Fruit fly (Drosophila melanogaster) whole organism, prepupa: Measurements from ENCODE around the gene Dyro.

ENCODE experiments used
- CG10631 ChIP-seq: fragments of 200-800 bp; sonication (Bioruptor generic); optimal IDR thresholded peaks from 2 replicates; lab custom pipeline; 2016; ENCODE audit warnings: missing biosample characterization, missing genetic modification characterization
- CG10669 ChIP-seq: fragments of 200-800 bp; sonication (Bioruptor generic); optimal IDR thresholded peaks from 3 replicates; lab custom pipeline; 2018; ENCODE audit warnings: missing biosample characterization, mild to moderate bottlenecking, missing genetic modification characterization, moderate library complexity
- CG11294 ChIP-seq: fragments of 200-800 bp; sonication (Bioruptor generic); IDR thresholded peaks from 2 replicates; pipeline ENCODE4 v1.3.6; 2022; ENCODE audit warnings: missing biosample characterization, missing genetic modification characterization
- CG11762 ChIP-seq: fragments of 200-800 bp; sonication (Bioruptor generic); optimal IDR thresholded peaks from 3 replicates; lab custom pipeline; 2016; ENCODE audit warnings: missing biosample characterization, missing genetic modification characterization; ENCODE audit not compliant: insufficient read depth
- CG1621 ChIP-seq: fragments of 200-800 bp; sonication (Bioruptor generic); optimal IDR thresholded peaks from 3 replicates; lab custom pipeline; 2018; ENCODE audit warnings: missing biosample characterization, mild to moderate bottlenecking, missing genetic modification characterization
- CG3032 ChIP-seq: fragments of 200-800 bp; optimal IDR thresholded peaks from 2 replicates; lab custom pipeline; 2019; ENCODE audit warnings: missing biosample characterization, mild to moderate bottlenecking, missing genetic modification characterization, moderate library complexity
- CG31627 ChIP-seq: fragments of 200-800 bp; sonication (Bioruptor generic); optimal IDR thresholded peaks from 3 replicates; lab custom pipeline; 2016; ENCODE audit warnings: missing biosample characterization, missing genetic modification characterization
- CG32006 ChIP-seq: fragments of 200-800 bp; sonication (Bioruptor generic); optimal IDR thresholded peaks from 3 replicates; lab custom pipeline; 2017; ENCODE audit warnings: missing biosample characterization, mild to moderate bottlenecking, missing genetic modification characterization
- CG34406 ChIP-seq: fragments of 200-800 bp; sonication (Bioruptor generic); optimal IDR thresholded peaks from 3 replicates; lab custom pipeline; 2016; ENCODE audit warnings: missing biosample characterization, missing genetic modification characterization
- CG3919 ChIP-seq: fragments of 200-800 bp; sonication (Bioruptor generic); optimal IDR thresholded peaks from 3 replicates; lab custom pipeline; 2016; ENCODE audit warnings: missing biosample characterization, missing genetic modification characterization
- CG6792 ChIP-seq: fragments of 200-800 bp; sonication (Bioruptor generic); optimal IDR thresholded peaks from 3 replicates; lab custom pipeline; 2016; ENCODE audit warnings: missing biosample characterization, missing genetic modification characterization
- CG6808 ChIP-seq: fragments of 200-800 bp; sonication (Bioruptor generic); optimal IDR thresholded peaks from 3 replicates; lab custom pipeline; 2017; ENCODE audit warnings: missing biosample characterization, missing genetic modification characterization, mild to moderate bottlenecking, moderate library complexity, missing genetic modification reagents
- CG6854 ChIP-seq: fragments of 200-800 bp; sonication (Bioruptor generic); optimal IDR thresholded peaks from 2 replicates; lab custom pipeline; 2017; ENCODE audit warnings: missing biosample characterization, mild to moderate bottlenecking, missing genetic modification characterization
- CG7368 ChIP-seq: fragments of 200-800 bp; sonication (Bioruptor generic); optimal IDR thresholded peaks from 3 replicates; lab custom pipeline; 2016; ENCODE audit warnings: missing biosample characterization, missing genetic modification characterization
- CG8319 ChIP-seq: fragments of 200-800 bp; sonication (Bioruptor generic); optimal IDR thresholded peaks from 3 replicates; lab custom pipeline; 2016; ENCODE audit warnings: missing biosample characterization, missing genetic modification characterization
- Eip78C ChIP-seq: fragments of 200-800 bp; sonication (Bioruptor generic); peaks from one replicate; lab custom pipeline; 2016; ENCODE audit warnings: missing biosample characterization, missing genetic modification characterization
- Eip93F ChIP-seq: fragments of 200-800 bp; sonication (Bioruptor generic); optimal IDR thresholded peaks from 2 replicates; lab custom pipeline; 2016; ENCODE audit warnings: missing biosample characterization, mild to moderate bottlenecking, missing genetic modification characterization
- Ets21C ChIP-seq: fragments of 200-800 bp; sonication (Bioruptor generic); optimal IDR thresholded peaks from 3 replicates; lab custom pipeline; 2016; ENCODE audit warnings: missing biosample characterization, missing genetic modification characterization
- Ets96B ChIP-seq: fragments of 200-800 bp; optimal IDR thresholded peaks from 2 replicates; lab custom pipeline; 2019; ENCODE audit warnings: missing biosample characterization, mild to moderate bottlenecking, missing genetic modification characterization, moderate library complexity
- Gug ChIP-seq: fragments of 200-800 bp; sonication (Bioruptor generic); IDR thresholded peaks from 2 replicates; pipeline ENCODE4 v1.3.6; 2022; ENCODE audit warnings: missing biosample characterization, missing genetic modification characterization
- Hr39 ChIP-seq: fragments of 200-800 bp; sonication (Bioruptor generic); optimal IDR thresholded peaks from 2 replicates; lab custom pipeline; 2016; ENCODE audit warnings: missing biosample characterization, missing genetic modification characterization
- Hr4 ChIP-seq: fragments of 200-800 bp; sonication (Bioruptor generic); optimal IDR thresholded peaks from 3 replicates; lab custom pipeline; 2016; ENCODE audit warnings: missing biosample characterization, missing genetic modification characterization
- Lpt ChIP-seq: fragments of 200-800 bp; sonication (Bioruptor generic); optimal IDR thresholded peaks from 3 replicates; lab custom pipeline; 2016; ENCODE audit warnings: missing biosample characterization, missing genetic modification characterization
- Met ChIP-seq: fragments of 200-800 bp; sonication (Bioruptor generic); optimal IDR thresholded peaks from 3 replicates; lab custom pipeline; 2016; ENCODE audit warnings: missing biosample characterization, missing genetic modification characterization
- OdsH ChIP-seq: fragments of 200-800 bp; sonication (Bioruptor generic); optimal IDR thresholded peaks from 3 replicates; lab custom pipeline; 2016; ENCODE audit warnings: missing biosample characterization, missing genetic modification characterization
- Smox ChIP-seq: fragments of 200-800 bp; sonication (Bioruptor generic); optimal IDR thresholded peaks from 3 replicates; lab custom pipeline; 2016; ENCODE audit warnings: missing biosample characterization, missing genetic modification characterization
- Sox102F ChIP-seq: fragments of 200-800 bp; sonication (Bioruptor generic); optimal IDR thresholded peaks from 2 replicates; lab custom pipeline; 2016; ENCODE audit warnings: missing biosample characterization, mild to moderate bottlenecking, missing genetic modification characterization
- Sox14 ChIP-seq: fragments of 200-800 bp; sonication (Bioruptor generic); optimal IDR thresholded peaks from 3 replicates; lab custom pipeline; 2016; ENCODE audit warnings: missing biosample characterization, missing genetic modification characterization
- Sox15 ChIP-seq: fragments of 200-800 bp; sonication (Bioruptor generic); optimal IDR thresholded peaks from 3 replicates; lab custom pipeline; 2016; ENCODE audit warnings: missing biosample characterization, missing genetic modification characterization
- achi ChIP-seq: fragments of 200-800 bp; sonication (Bioruptor generic); optimal IDR thresholded peaks from 3 replicates; lab custom pipeline; 2016; ENCODE audit warnings: missing biosample characterization, missing genetic modification characterization
- acj6 ChIP-seq: fragments of 200-800 bp; sonication (Bioruptor generic); optimal IDR thresholded peaks from 3 replicates; lab custom pipeline; 2016; ENCODE audit warnings: missing biosample characterization, missing genetic modification characterization
- dac ChIP-seq: fragments of 200-800 bp; sonication (Bioruptor generic); optimal IDR thresholded peaks from 2 replicates; lab custom pipeline; 2017; ENCODE audit warnings: missing biosample characterization, mild to moderate bottlenecking, missing genetic modification characterization
- dsx ChIP-seq: fragments of 200-800 bp; optimal IDR thresholded peaks from 3 replicates; lab custom pipeline; 2019; ENCODE audit warnings: missing biosample characterization, mild to moderate bottlenecking, missing genetic modification characterization, moderate library complexity; ENCODE audit not compliant: poor library complexity, severe bottlenecking
- eg ChIP-seq: fragments of 200-800 bp; sonication (Bioruptor generic); IDR thresholded peaks from 3 replicates; pipeline ENCODE4 v1.3.6; 2022; ENCODE audit warnings: missing biosample characterization, missing genetic modification characterization
- esn ChIP-seq: fragments of 200-800 bp; sonication (Bioruptor generic); optimal IDR thresholded peaks from 2 replicates; lab custom pipeline; 2016; ENCODE audit warnings: missing biosample characterization, mild to moderate bottlenecking, missing genetic modification characterization, moderate library complexity
- fd59A ChIP-seq: fragments of 200-800 bp; sonication (Bioruptor generic); optimal IDR thresholded peaks from 2 replicates; lab custom pipeline; 2017; ENCODE audit warnings: missing biosample characterization, mild to moderate bottlenecking, missing genetic modification characterization, missing genetic modification reagents
- fd85E ChIP-seq: fragments of 200-800 bp; sonication (Bioruptor generic); optimal IDR thresholded peaks from 3 replicates; lab custom pipeline; 2016; ENCODE audit warnings: missing biosample characterization, missing genetic modification characterization
- lz ChIP-seq: fragments of 200-800 bp; sonication (Bioruptor generic); optimal IDR thresholded peaks from 3 replicates; lab custom pipeline; 2016; ENCODE audit warnings: missing biosample characterization, missing genetic modification characterization
- pdm3 ChIP-seq: fragments of 200-800 bp; sonication (Bioruptor generic); optimal IDR thresholded peaks from 3 replicates; lab custom pipeline; 2016; ENCODE audit warnings: missing biosample characterization, missing genetic modification characterization
- salr ChIP-seq, 2 experiments: fragments of 200-800 bp; sonication (Bioruptor generic); optimal IDR thresholded peaks; 3 replicates each; lab custom pipeline; 2016 to 2018; ENCODE audit warnings: missing biosample characterization in 2 of 2, missing genetic modification characterization in 2 of 2, mild to moderate bottlenecking in 1 of 2
- ss ChIP-seq, 2 experiments: fragments of 200-800 bp; sonication (Bioruptor generic); optimal IDR thresholded peaks; 2 replicates in 1 of 2; 3 replicates in 1 of 2; lab custom pipeline; 2017 to 2018; ENCODE audit warnings: mild to moderate bottlenecking in 2 of 2, missing biosample characterization in 2 of 2, missing genetic modification characterization in 2 of 2, moderate library complexity in 1 of 2
- svp ChIP-seq: fragments of 200-800 bp; sonication (Bioruptor generic); peaks from one replicate; lab custom pipeline; 2016; ENCODE audit warnings: missing biosample characterization, missing genetic modification characterization
- topi ChIP-seq: fragments of 200-800 bp; sonication (Bioruptor generic); optimal IDR thresholded peaks from 3 replicates; lab custom pipeline; 2016; ENCODE audit warnings: missing biosample characterization, missing genetic modification characterization
- vri ChIP-seq: fragments of 200-800 bp; sonication (Bioruptor generic); optimal IDR thresholded peaks from 3 replicates; lab custom pipeline; 2016; ENCODE audit warnings: missing biosample characterization, mild to moderate bottlenecking, missing genetic modification characterization

Gene Dyro

DNA sequence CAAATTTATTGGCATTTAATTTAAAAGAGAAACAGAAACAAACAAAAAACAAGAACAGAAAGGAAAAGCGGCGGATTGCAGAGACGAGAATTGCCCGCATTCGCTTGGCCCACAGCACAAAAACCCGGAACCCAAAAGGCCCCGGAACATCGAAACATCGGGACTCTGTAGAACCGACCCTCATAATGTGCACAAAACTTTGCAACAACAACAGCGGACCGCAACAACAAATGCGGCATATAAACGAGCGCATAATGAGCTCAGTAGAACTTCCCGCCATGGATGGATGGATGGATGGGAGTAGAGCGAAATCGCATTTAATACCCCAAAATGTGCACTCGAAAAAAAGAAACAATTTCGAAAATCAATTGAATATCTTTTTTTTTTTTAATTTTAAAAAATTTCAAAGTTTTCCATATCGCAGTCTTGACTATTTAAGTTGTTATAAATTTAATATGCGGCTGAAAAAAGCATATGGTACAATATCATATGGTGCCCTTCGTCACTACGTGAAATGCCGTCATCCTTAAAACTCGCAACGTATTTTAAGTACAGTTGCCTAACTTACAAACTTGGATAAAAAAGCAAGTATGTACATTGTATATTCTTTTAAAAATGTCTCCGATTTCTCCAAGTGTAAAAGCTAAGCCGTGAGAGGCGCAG, 40.5 kb upstream of the Dyro start (continued):
- no peak for TF ChIP-seq ss (GFP tag; optimal IDR thresholded peaks at IDR 0.05; lab: Kevin White, UChicago)
- TF ChIP-seq Eip78C (GFP tag; lab: Kevin White, UChicago): peak; percentile 78
- no peak for TF ChIP-seq CG6808 (GFP tag; lab: Kevin White, UChicago)
- no peak for TF ChIP-seq Ets21C
- TF ChIP-seq Hr39: peak; percentile 30
- TF ChIP-seq Sox102F (GFP tag; lab: Kevin White, UChicago): peak; percentile 59
- no peak for TF ChIP-seq Gug (GFP tag; lab: Robert Waterston, UW)
- TF ChIP-seq dsx (GFP tag; lab: Kevin White, UChicago): no peak
- TF ChIP-seq CG3032: no peak
- no peak for TF ChIP-seq fd59A (GFP tag; lab: Kevin White, UChicago)
- peak; percentile 27 for TF ChIP-seq Sox14 (GFP tag; lab: Kevin White, UChicago)
- TF ChIP-seq CG10631: peak; percentile 2
- TF ChIP-seq, all 60 proteins: peak for 28

DNA sequence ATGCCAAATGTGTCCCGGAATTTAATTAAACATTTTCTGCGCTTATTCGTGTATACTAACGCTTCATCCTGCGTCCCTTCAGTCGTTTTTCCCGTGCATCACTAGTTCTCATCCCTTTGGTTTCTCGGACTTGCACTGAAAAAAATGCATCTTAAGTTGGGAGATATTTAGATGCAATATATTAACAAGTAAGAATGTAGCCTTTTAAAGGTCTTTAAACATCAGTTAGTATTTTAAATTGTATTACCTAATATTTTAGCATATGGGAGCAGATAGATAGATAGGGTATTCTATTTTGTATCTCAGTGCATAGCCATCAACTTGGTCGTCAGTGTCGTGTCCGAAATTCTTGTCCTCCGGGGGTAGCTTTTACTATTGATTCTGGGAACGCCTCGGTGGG, 38.3 kb upstream of the Dyro start:
- peak; percentile 14 for TF ChIP-seq dsx (GFP tag; lab: Kevin White, UChicago)
- no peak for TF ChIP-seq salr (GFP tag; optimal IDR thresholded peaks at IDR 0.05; lab: Kevin White, UChicago)
- TF ChIP-seq CG10631: peak; percentile 17
- TF ChIP-seq topi (GFP tag; lab: Kevin White, UChicago): peak; percentile 28
- TF ChIP-seq Hr4 (GFP tag; lab: Kevin White, UChicago): no peak
- TF ChIP-seq CG32006 (GFP tag; lab: Kevin White, UChicago): peak; percentile 14
- no peak for TF ChIP-seq eg (GFP tag; lab: Robert Waterston, UW)
- no peak for TF ChIP-seq Ets96B
- no peak for TF ChIP-seq svp (GFP tag; lab: Kevin White, UChicago)
- TF ChIP-seq CG6792 (GFP tag; lab: Kevin White, UChicago): no peak
- no peak for TF ChIP-seq dac (GFP tag; lab: Kevin White, UChicago)
- no peak for TF ChIP-seq pdm3 (GFP tag; lab: Kevin White, UChicago)
- TF ChIP-seq CG10669 (GFP tag; lab: Kevin White, UChicago): no peak
- TF ChIP-seq Sox102F (GFP tag; lab: Kevin White, UChicago): no peak
- TF ChIP-seq Eip78C (GFP tag; lab: Kevin White, UChicago): peak; percentile 55
- TF ChIP-seq esn (GFP tag; lab: Kevin White, UChicago): peak; percentile 6
- TF ChIP-seq Lpt (GFP tag; lab: Kevin White, UChicago): no peak
- peak; percentile 5 for TF ChIP-seq Smox (GFP tag; lab: Kevin White, UChicago)
- no peak for TF ChIP-seq CG1621

DNA sequence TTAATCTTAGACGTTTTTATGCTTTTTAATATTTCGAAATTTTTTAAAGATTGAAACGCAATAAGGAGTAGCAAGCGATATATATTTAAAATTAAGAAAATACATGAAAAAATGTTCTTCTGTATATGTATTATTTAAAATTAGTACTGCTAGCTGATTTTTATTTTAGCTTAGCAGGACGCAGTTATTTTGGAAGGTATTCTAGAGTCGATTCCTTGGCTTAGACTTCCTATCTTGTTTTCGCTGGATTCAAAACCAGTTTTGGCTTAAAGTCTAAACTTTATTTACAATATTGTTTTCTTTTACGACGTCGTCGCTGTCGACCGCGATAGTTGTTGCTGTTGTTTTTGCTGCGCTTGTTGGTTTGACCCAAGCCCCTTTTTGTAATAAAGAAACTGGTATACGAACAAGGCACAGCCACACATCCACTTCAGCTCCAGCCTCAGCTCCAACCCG, 33.3 kb upstream of the Dyro start:
- peak; percentile 60 for TF ChIP-seq Hr4 (GFP tag; lab: Kevin White, UChicago)
- TF ChIP-seq CG6808 (GFP tag; lab: Kevin White, UChicago): peak; percentile 68
- TF ChIP-seq fd85E (GFP tag; lab: Kevin White, UChicago): no peak
- peak; percentile 42 for TF ChIP-seq Sox14 (GFP tag; lab: Kevin White, UChicago)
- peak; percentile 74 for TF ChIP-seq Lpt (GFP tag; lab: Kevin White, UChicago)
- peak; percentile 68 for TF ChIP-seq Sox102F (GFP tag; lab: Kevin White, UChicago)
- TF ChIP-seq esn (GFP tag; lab: Kevin White, UChicago): peak; percentile 84
- TF ChIP-seq achi (GFP tag; lab: Kevin White, UChicago): peak; percentile 78
- peak; percentile 81 for TF ChIP-seq svp (GFP tag; lab: Kevin White, UChicago)
- TF ChIP-seq CG7368 (GFP tag; lab: Kevin White, UChicago): peak; percentile 13
- TF ChIP-seq Ets21C: peak; percentile 3
- TF ChIP-seq Eip93F (GFP tag; lab: Kevin White, UChicago): peak; percentile 77
- peak; percentile 78 for TF ChIP-seq OdsH (GFP tag; lab: Kevin White, UChicago)
- TF ChIP-seq pdm3 (GFP tag; lab: Kevin White, UChicago): peak; percentile 61
- peak; percentile 70 for TF ChIP-seq CG6854
- peak; percentile 50 for TF ChIP-seq CG3919 (GFP tag; lab: Kevin White, UChicago)
- TF ChIP-seq Ets96B: peak; percentile 83
- peak; percentile 56 for TF ChIP-seq topi (GFP tag; lab: Kevin White, UChicago)
- TF ChIP-seq CG8319 (GFP tag; lab: Kevin White, UChicago): peak; percentile 37
- peak; percentile 58 for TF ChIP-seq lz (GFP tag; lab: Kevin White, UChicago)
- peak; percentile 40 for TF ChIP-seq CG31627
- peak; percentile 61 for TF ChIP-seq Met
- peak; percentile 58 for TF ChIP-seq CG1621
- TF ChIP-seq acj6 (GFP tag; lab: Kevin White, UChicago): peak; percentile 82
- TF ChIP-seq CG11762 (GFP tag; lab: Kevin White, UChicago): no peak
- peak; percentile 20; the same call in 1 of the 2 replicates for TF ChIP-seq CG11294 (GFP tag; lab: Robert Waterston, UW)
- TF ChIP-seq salr (GFP tag; optimal IDR thresholded peaks at IDR 0.05; lab: Kevin White, UChicago): peak in 1 of 2 experiments; percentile 21
- peak; percentile 39 for TF ChIP-seq vri (GFP tag; lab: Kevin White, UChicago)
- peak; percentile 55 for TF ChIP-seq Sox15
- TF ChIP-seq CG34406 (GFP tag; lab: Kevin White, UChicago): peak; percentile 83
- peak; percentile 22 for TF ChIP-seq dac (GFP tag; lab: Kevin White, UChicago)
- peak; percentile 39 for TF ChIP-seq Hr39
